Fruit fly (Drosophila melanogaster) whole organism, embryonic: Measurements from ENCODE around the gene CG31089.

Experiments
- CG10147 ChIP-seq: fragments of 200-800 bp; sonication (Bioruptor generic); optimal IDR thresholded peaks from 2 replicates; lab custom pipeline; 2019; ENCODE audit warnings: missing biosample characterization, mild to moderate bottlenecking, missing genetic modification characterization, moderate library complexity
- CG10565 ChIP-seq: fragments of 200-800 bp; sonication (Bioruptor generic); optimal IDR thresholded peaks from 3 replicates; lab custom pipeline; 2016; ENCODE audit warnings: missing biosample characterization, mild to moderate bottlenecking, missing genetic modification characterization
- CG10959 ChIP-seq: fragments of 200-800 bp; sonication (Bioruptor generic); IDR thresholded peaks from 2 replicates; pipeline ENCODE4 v1.3.6; 2022; ENCODE audit warnings: missing biosample characterization, missing genetic modification characterization
- CG11560 ChIP-seq: fragments of 200-800 bp; sonication (Bioruptor generic); IDR thresholded peaks from 3 replicates; pipeline ENCODE4 v1.3.6; 2022; ENCODE audit warnings: missing biosample characterization, missing genetic modification characterization
- CG13775 ChIP-seq: fragments of 200-800 bp; sonication (Bioruptor generic); optimal IDR thresholded peaks from 3 replicates; lab custom pipeline; 2017; ENCODE audit warnings: missing biosample characterization, mild to moderate bottlenecking, missing genetic modification characterization
- CG17568 ChIP-seq: fragments of 200-800 bp; sonication (Bioruptor generic); optimal IDR thresholded peaks from 2 replicates; lab custom pipeline; 2018; ENCODE audit warnings: missing biosample characterization, mild to moderate bottlenecking, missing genetic modification characterization, moderate library complexity
- CG17612 ChIP-seq: fragments of 200-800 bp; sonication (Bioruptor generic); IDR thresholded peaks from 2 replicates; pipeline ENCODE4 v1.3.6; 2022; ENCODE audit warnings: missing biosample characterization, missing genetic modification characterization
- CG17912 ChIP-seq: fragments of 200-800 bp; sonication (Bioruptor generic); optimal IDR thresholded peaks from 2 replicates; lab custom pipeline; 2018; ENCODE audit warnings: missing biosample characterization, mild to moderate bottlenecking, missing genetic modification characterization
- CG32767 ChIP-seq: fragments of 200-800 bp; sonication (Bioruptor generic); IDR thresholded peaks from 2 replicates; pipeline ENCODE4 v1.3.6; 2022; ENCODE audit warnings: missing biosample characterization, missing genetic modification characterization
- CG42726 ChIP-seq: fragments of 200-800 bp; sonication (Bioruptor generic); IDR thresholded peaks from 2 replicates; pipeline ENCODE4 v1.3.6; 2022; ENCODE audit warnings: missing biosample characterization, missing genetic modification characterization; ENCODE audit not compliant: partially characterized antibody
- CG4328 ChIP-seq: fragments of 200-800 bp; sonication (Bioruptor generic); optimal IDR thresholded peaks from 3 replicates; lab custom pipeline; 2017; ENCODE audit warnings: missing biosample characterization, missing genetic modification reagents, missing genetic modification characterization
- CG4404 ChIP-seq: fragments of 200-800 bp; sonication (Bioruptor generic); IDR thresholded peaks from 2 replicates; pipeline ENCODE4 v1.3.6; 2022; ENCODE audit warnings: missing biosample characterization, missing genetic modification characterization
- CG6813 ChIP-seq: fragments of 200-800 bp; sonication (Bioruptor generic); optimal IDR thresholded peaks from 2 replicates; lab custom pipeline; 2017; ENCODE audit warnings: missing biosample characterization, missing genetic modification characterization, mild to moderate bottlenecking, moderate library complexity, missing genetic modification reagents
- CG7745 ChIP-seq: fragments of 200-800 bp; sonication (Bioruptor generic); optimal IDR thresholded peaks from 2 replicates; lab custom pipeline; 2018; ENCODE audit warnings: missing biosample characterization, mild to moderate bottlenecking, missing genetic modification characterization, moderate library complexity
- CG8944 ChIP-seq: fragments of 200-800 bp; sonication (Bioruptor generic); optimal IDR thresholded peaks from 3 replicates; lab custom pipeline; 2016; ENCODE audit warnings: missing biosample characterization, missing genetic modification characterization
- CG9797 ChIP-seq: fragments of 200-800 bp; sonication (Bioruptor generic); optimal IDR thresholded peaks from 3 replicates; lab custom pipeline; 2018; ENCODE audit warnings: missing biosample characterization, mild to moderate bottlenecking, missing genetic modification characterization
- CG9817 ChIP-seq: fragments of 200-800 bp; sonication (Bioruptor generic); optimal IDR thresholded peaks from 2 replicates; lab custom pipeline; 2018; ENCODE audit warnings: missing biosample characterization, mild to moderate bottlenecking, missing genetic modification characterization, moderate library complexity
- Camta ChIP-seq: fragments of 200-800 bp; sonication (Bioruptor generic); optimal IDR thresholded peaks from 2 replicates; lab custom pipeline; 2016; ENCODE audit warnings: missing biosample characterization, missing genetic modification characterization
- Dek ChIP-seq: fragments of 200-800 bp; sonication (Bioruptor generic); optimal IDR thresholded peaks from 3 replicates; lab custom pipeline; 2019; ENCODE audit warnings: missing biosample characterization, mild to moderate bottlenecking, missing genetic modification characterization, moderate library complexity
- E2f1 ChIP-seq: fragments of 200-800 bp; sonication (Bioruptor generic); IDR thresholded peaks from 2 replicates; pipeline ENCODE4 v1.3.6; 2022; ENCODE audit warnings: missing biosample characterization, missing genetic modification characterization
- Eip74EF ChIP-seq, 2 experiments: fragments of 200-800 bp in 1 of 2; fragments of >200 bp in 1 of 2; sonication (Bioruptor generic) in 1 of 2; optimal IDR thresholded peaks; 2 replicates each; lab custom pipeline; 2017 to 2019; ENCODE audit warnings: missing biosample characterization in 2 of 2, missing genetic modification characterization in 2 of 2, mild to moderate bottlenecking in 1 of 2, moderate library complexity in 1 of 2
- Fer1 ChIP-seq: fragments of 200-800 bp; sonication (Bioruptor generic); optimal IDR thresholded peaks from 2 replicates; lab custom pipeline; 2017; ENCODE audit warnings: missing biosample characterization, mild to moderate bottlenecking, missing genetic modification characterization
- H15 ChIP-seq: fragments of 200-800 bp; sonication (Bioruptor generic); IDR thresholded peaks from 3 replicates; pipeline ENCODE4 v1.3.6; 2022; ENCODE audit warnings: missing biosample characterization, missing genetic modification characterization
- NC2α ChIP-seq: fragments of 200-800 bp; sonication (Bioruptor generic); optimal IDR thresholded peaks from 2 replicates; lab custom pipeline; 2016; ENCODE audit warnings: missing biosample characterization, missing genetic modification characterization
- Sox100B ChIP-seq: fragments of 200-800 bp; sonication (Bioruptor generic); optimal IDR thresholded peaks from 3 replicates; lab custom pipeline; 2018; ENCODE audit warnings: missing biosample characterization, mild to moderate bottlenecking, missing genetic modification characterization
- Sox102F ChIP-seq: fragments of 200-800 bp; sonication (Bioruptor generic); optimal IDR thresholded peaks from 2 replicates; lab custom pipeline; 2018; ENCODE audit warnings: missing biosample characterization, mild to moderate bottlenecking, missing genetic modification characterization, moderate library complexity
- Spps ChIP-seq: fragments of 200-800 bp; sonication (Bioruptor generic); optimal IDR thresholded peaks from 2 replicates; lab custom pipeline; 2018; ENCODE audit warnings: missing biosample characterization, mild to moderate bottlenecking, missing genetic modification characterization
- amos ChIP-seq: fragments of 200-800 bp; sonication (Bioruptor generic); IDR thresholded peaks from 2 replicates; pipeline ENCODE4 v1.3.6; 2022; ENCODE audit warnings: missing biosample characterization, missing genetic modification characterization; ENCODE audit not compliant: partially characterized antibody
- chinmo ChIP-seq: fragments of 200-800 bp; sonication (Bioruptor generic); IDR thresholded peaks from 4 replicates; pipeline ENCODE4 v1.3.6; 2022; ENCODE audit warnings: missing biosample characterization, missing genetic modification characterization; ENCODE audit not compliant: partially characterized antibody
- crol ChIP-seq: fragments of 200-800 bp; sonication (Bioruptor generic); IDR thresholded peaks from 2 replicates; pipeline ENCODE4 v1.3.6; 2022; ENCODE audit warnings: missing biosample characterization, missing genetic modification characterization
- dati ChIP-seq: fragments of 200-800 bp; sonication (Bioruptor generic); IDR thresholded peaks from 2 replicates; pipeline ENCODE4 v1.3.6; 2022; ENCODE audit warnings: missing biosample characterization, missing genetic modification characterization
- dmrt11E ChIP-seq: fragments of 200-800 bp; sonication (Bioruptor generic); optimal IDR thresholded peaks from 3 replicates; lab custom pipeline; 2018; ENCODE audit warnings: missing biosample characterization, mild to moderate bottlenecking, missing genetic modification characterization, moderate library complexity
- emc ChIP-seq: fragments of 200-800 bp; sonication (Bioruptor generic); optimal IDR thresholded peaks from 2 replicates; lab custom pipeline; 2016; ENCODE audit warnings: missing biosample characterization, missing genetic modification characterization
- eve ChIP-seq, 2 experiments: fragments of >200 bp; optimal IDR thresholded peaks; 2 replicates each; lab custom pipeline; 2017; ENCODE audit warnings: missing biosample characterization in 2 of 2, missing genetic modification characterization in 2 of 2
- fd102C ChIP-seq: fragments of 200-800 bp; sonication (Bioruptor generic); optimal IDR thresholded peaks from 2 replicates; lab custom pipeline; 2018; ENCODE audit warnings: missing biosample characterization, mild to moderate bottlenecking, missing genetic modification characterization, moderate library complexity
- fd3F ChIP-seq: fragments of 200-800 bp; sonication (Bioruptor generic); optimal IDR thresholded peaks from 2 replicates; lab custom pipeline; 2018; ENCODE audit warnings: missing biosample characterization, mild to moderate bottlenecking, missing genetic modification characterization, moderate library complexity
- fru ChIP-seq: fragments of >200 bp; optimal IDR thresholded peaks from 2 replicates; lab custom pipeline; 2017
- grau ChIP-seq: fragments of 200-800 bp; optimal IDR thresholded peaks from 3 replicates; lab custom pipeline; 2019; ENCODE audit warnings: missing biosample characterization, mild to moderate bottlenecking, missing genetic modification characterization, moderate library complexity
- ind ChIP-seq: fragments of 200-800 bp; sonication (Bioruptor generic); optimal IDR thresholded peaks from 3 replicates; lab custom pipeline; 2016; ENCODE audit warnings: missing biosample characterization, missing genetic modification characterization
- ken ChIP-seq: fragments of 200-800 bp; sonication (Bioruptor generic); IDR thresholded peaks from 3 replicates; pipeline ENCODE4 v1.3.6; 2022; ENCODE audit warnings: missing biosample characterization, missing genetic modification characterization
- prd ChIP-seq, 3 experiments: fragments of >200 bp in 2 of 3; fragments of 200-800 bp in 1 of 3; sonication (Bioruptor generic) in 1 of 3; optimal IDR thresholded peaks in 2 of 3; IDR thresholded peaks in 1 of 3; 2 replicates in 2 of 3; 3 replicates in 1 of 3; pipeline versions ENCODE4 v1.3.6 to Lab custom; 2017 to 2022; ENCODE audit warnings: missing biosample characterization in 1 of 3, missing genetic modification characterization in 1 of 3
- ro ChIP-seq: fragments of 200-800 bp; sonication (Bioruptor generic); IDR thresholded peaks from 2 replicates; pipeline ENCODE4 v1.3.6; 2022; ENCODE audit warnings: missing biosample characterization, missing genetic modification characterization
- scrt ChIP-seq: fragments of 200-800 bp; sonication (Bioruptor generic); optimal IDR thresholded peaks from 2 replicates; lab custom pipeline; 2018; ENCODE audit warnings: missing biosample characterization, mild to moderate bottlenecking, missing genetic modification characterization, moderate library complexity
- sob ChIP-seq: fragments of 200-800 bp; sonication (Bioruptor generic); IDR thresholded peaks from 2 replicates; pipeline ENCODE4 v1.3.6; 2022; ENCODE audit warnings: missing biosample characterization, missing genetic modification characterization
- tin ChIP-seq: fragments of 200-800 bp; sonication (Bioruptor generic); optimal IDR thresholded peaks from 3 replicates; lab custom pipeline; 2016; ENCODE audit warnings: missing biosample characterization, missing genetic modification characterization
- tll ChIP-seq, 2 experiments: fragments of 200-800 bp in 1 of 2; fragments of >200 bp in 1 of 2; sonication (Bioruptor generic) in 1 of 2; optimal IDR thresholded peaks; 2 replicates each; lab custom pipeline; 2017 to 2019; ENCODE audit warnings: missing biosample characterization in 2 of 2, missing genetic modification characterization in 2 of 2, mild to moderate bottlenecking in 1 of 2, moderate library complexity in 1 of 2
- wor ChIP-seq: fragments of 200-800 bp; sonication (Bioruptor generic); IDR thresholded peaks from 2 replicates; pipeline ENCODE4 v1.3.6; 2022; ENCODE audit warnings: missing biosample characterization, missing genetic modification characterization
- zen ChIP-seq: fragments of 200-800 bp; sonication (Bioruptor generic); optimal IDR thresholded peaks from 3 replicates; lab custom pipeline; 2018; ENCODE audit warnings: missing biosample characterization, mild to moderate bottlenecking, missing genetic modification characterization, moderate library complexity

The CG31089 gene

dm6 chr3R:25880971-25881809 is 21.3 kb upstream of the CG31089 start, which contains the start of gene Tsp96F (continued):
- no peak for TF ChIP-seq Sox102F (GFP tag; lab: Kevin White, UChicago)
- TF ChIP-seq CG17568 (GFP tag; lab: Kevin White, UChicago): peak; percentile 35
- no peak for TF ChIP-seq CG42726 (GFP tag; lab: Robert Waterston, UW)
- no peak for TF ChIP-seq tin (GFP tag; lab: Kevin White, UChicago)
- peak; percentile 73 for TF ChIP-seq amos
- TF ChIP-seq dati (GFP tag; lab: Robert Waterston, UW): no peak
- TF ChIP-seq Sox100B: no peak
- peak; percentile 87 for TF ChIP-seq CG9797 (GFP tag; lab: Kevin White, UChicago)
- TF ChIP-seq CG8944: peak; percentile 0
- TF ChIP-seq CG9817 (tag; lab: Kevin White, UChicago): no peak
- TF ChIP-seq fd3F (GFP tag; lab: Kevin White, UChicago): no peak
- 0 out of 3 replicates have a peak, but pooled peaks have one; percentile 9 for TF ChIP-seq ken
- TF ChIP-seq eve (GFP tag; optimal IDR thresholded peaks at IDR 0.05; lab: Kevin White, UChicago): no peak
- no peak for TF ChIP-seq CG6813 (GFP tag; lab: Kevin White, UChicago)
- TF ChIP-seq crol (GFP tag; lab: Robert Waterston, UW): no peak
- TF ChIP-seq prd (optimal IDR thresholded peaks at IDR 0.05; lab: Kevin White, UChicago): no peak
- no peak for TF ChIP-seq prd (GFP tag; IDR thresholded peaks at IDR 0.05; lab: Robert Waterston, UW)
- TF ChIP-seq dmrt11E (tag; lab: Kevin White, UChicago): no peak
- no peak; the same call in 2 of the 3 replicates for TF ChIP-seq CG11560 (tag; lab: Robert Waterston, UW)
- TF ChIP-seq Eip74EF (GFP tag; optimal IDR thresholded peaks at IDR 0.05; lab: Kevin White, UChicago): no peak
- no peak for TF ChIP-seq grau (tag; lab: Kevin White, UChicago)
- 0 out of 4 replicates have a peak, but pooled peaks have one; percentile 41 for TF ChIP-seq chinmo (GFP tag; lab: Robert Waterston, UW)
- TF ChIP-seq E2f1 (GFP tag; lab: Robert Waterston, UW): no peak
- no peak for TF ChIP-seq emc
- no peak for TF ChIP-seq CG13775 (GFP tag; lab: Kevin White, UChicago)
- TF ChIP-seq CG17612 (GFP tag; lab: Robert Waterston, UW): no peak
- TF ChIP-seq Camta (GFP tag; lab: Kevin White, UChicago): no peak
- TF ChIP-seq ind (GFP tag; lab: Kevin White, UChicago): no peak
- peak; percentile 6 for TF ChIP-seq CG17912 (GFP tag; lab: Kevin White, UChicago)
- TF ChIP-seq fd102C (GFP tag; lab: Kevin White, UChicago): peak; percentile 14
- TF ChIP-seq Dek (tag; lab: Kevin White, UChicago): no peak
- TF ChIP-seq sob: no peak
- TF ChIP-seq NC2α: no peak
- no peak for TF ChIP-seq CG7745 (tag; lab: Kevin White, UChicago)
- TF ChIP-seq scrt (GFP tag; lab: Kevin White, UChicago): no peak
- TF ChIP-seq CG10565 (GFP tag; lab: Kevin White, UChicago): no peak
- TF ChIP-seq fru: no peak
- no peak for TF ChIP-seq ro (GFP tag; lab: Robert Waterston, UW)
- TF ChIP-seq CG4404: no peak
- TF ChIP-seq H15: no peak
- no peak for TF ChIP-seq Spps (tag; lab: Kevin White, UChicago)
- no peak for TF ChIP-seq tll (GFP tag; optimal IDR thresholded peaks at IDR 0.05; lab: Kevin White, UChicago)
- TF ChIP-seq CG4328 (GFP tag; lab: Kevin White, UChicago): no peak
- no peak for TF ChIP-seq wor (GFP tag; lab: Robert Waterston, UW)
- no peak for TF ChIP-seq CG10147
- TF ChIP-seq zen (tag; lab: Kevin White, UChicago): peak; percentile 8
- no peak for TF ChIP-seq CG32767 (GFP tag; lab: Robert Waterston, UW)
- TF ChIP-seq Fer1 (GFP tag; lab: Kevin White, UChicago): no peak
- no peak for TF ChIP-seq CG10959
